Fruit fly (Drosophila melanogaster) whole organism, embryonic: ENCODE data around the gene Tango5.

ENCODE experiments used
- Aef1 ChIP-seq: fragments of 200-800 bp; sonication (Bioruptor generic); IDR thresholded peaks from 3 replicates; pipeline ENCODE4 v1.3.6; 2022; ENCODE audit warnings: missing biosample characterization, missing genetic modification characterization
- C15 ChIP-seq: fragments of 200-800 bp; sonication (Bioruptor generic); IDR thresholded peaks from 3 replicates; pipeline ENCODE4 v1.3.6; 2022; ENCODE audit warnings: missing biosample characterization, missing genetic modification characterization
- CG11504 ChIP-seq: fragments of 200-800 bp; sonication (Bioruptor generic); optimal IDR thresholded peaks from 3 replicates; lab custom pipeline; 2019; ENCODE audit warnings: missing biosample characterization, mild to moderate bottlenecking, missing genetic modification characterization, moderate library complexity
- CG12104 ChIP-seq: fragments of 200-800 bp; sonication (Bioruptor generic); optimal IDR thresholded peaks from 3 replicates; lab custom pipeline; 2016; ENCODE audit warnings: missing biosample characterization, missing genetic modification characterization
- CG1233 ChIP-seq: fragments of 200-800 bp; sonication (Bioruptor generic); optimal IDR thresholded peaks from 4 replicates; lab custom pipeline; 2018; ENCODE audit warnings: missing biosample characterization, mild to moderate bottlenecking, missing genetic modification characterization
- CG12744 ChIP-seq: fragments of 200-800 bp; sonication (Bioruptor generic); optimal IDR thresholded peaks from 2 replicates; lab custom pipeline; 2016; ENCODE audit warnings: missing biosample characterization, missing genetic modification characterization
- CG13287 ChIP-seq: fragments of 200-800 bp; sonication (Bioruptor generic); IDR thresholded peaks from 2 replicates; pipeline ENCODE4 v1.3.6; 2022; ENCODE audit warnings: missing biosample characterization, missing genetic modification characterization; ENCODE audit not compliant: partially characterized antibody
- CG1529 ChIP-seq: fragments of 200-800 bp; sonication (Bioruptor generic); optimal IDR thresholded peaks from 3 replicates; lab custom pipeline; 2018; ENCODE audit warnings: missing biosample characterization, missing genetic modification characterization
- CG1602 ChIP-seq: fragments of 200-800 bp; sonication (Bioruptor generic); optimal IDR thresholded peaks from 3 replicates; lab custom pipeline; 2016; ENCODE audit warnings: missing biosample characterization, missing genetic modification characterization
- CG1647 ChIP-seq: fragments of 200-800 bp; sonication (Bioruptor generic); optimal IDR thresholded peaks from 3 replicates; lab custom pipeline; 2016; ENCODE audit warnings: missing biosample characterization, missing genetic modification characterization
- CG16815 ChIP-seq: fragments of 200-800 bp; sonication (Bioruptor generic); optimal IDR thresholded peaks from 3 replicates; lab custom pipeline; 2017; ENCODE audit warnings: missing biosample characterization, mild to moderate bottlenecking, missing genetic modification characterization
- CG30403 ChIP-seq: fragments of 200-800 bp; sonication (Bioruptor generic); optimal IDR thresholded peaks from 3 replicates; lab custom pipeline; 2016; ENCODE audit warnings: missing biosample characterization, missing genetic modification characterization
- CG3065 ChIP-seq: fragments of 200-800 bp; sonication (Bioruptor generic); optimal IDR thresholded peaks from 2 replicates; lab custom pipeline; 2016; ENCODE audit warnings: missing biosample characterization, missing genetic modification characterization
- CG33557 ChIP-seq: fragments of 200-800 bp; sonication (Bioruptor generic); optimal IDR thresholded peaks from 2 replicates; lab custom pipeline; 2019; ENCODE audit warnings: missing biosample characterization, mild to moderate bottlenecking, missing genetic modification characterization, moderate library complexity
- CG4328 ChIP-seq: fragments of 200-800 bp; sonication (Bioruptor generic); optimal IDR thresholded peaks from 3 replicates; lab custom pipeline; 2017; ENCODE audit warnings: missing biosample characterization, missing genetic modification reagents, missing genetic modification characterization
- CG5180 ChIP-seq: fragments of 200-800 bp; sonication (Bioruptor generic); optimal IDR thresholded peaks from 3 replicates; lab custom pipeline; 2017; ENCODE audit warnings: missing biosample characterization, missing genetic modification characterization, mild to moderate bottlenecking, moderate library complexity, missing genetic modification reagents
- CG6791 ChIP-seq: fragments of 200-800 bp; sonication (Bioruptor generic); IDR thresholded peaks from 3 replicates; pipeline ENCODE4 v1.3.6; 2022; ENCODE audit warnings: missing biosample characterization, missing genetic modification characterization; ENCODE audit not compliant: partially characterized antibody
- CG7928 ChIP-seq: fragments of 200-800 bp; sonication (Bioruptor generic); optimal IDR thresholded peaks from 2 replicates; lab custom pipeline; 2017; ENCODE audit warnings: missing biosample characterization, mild to moderate bottlenecking, missing genetic modification characterization
- CG7963 ChIP-seq: fragments of 200-800 bp; sonication (Bioruptor generic); IDR thresholded peaks from 3 replicates; pipeline ENCODE4 v1.3.6; 2022; ENCODE audit warnings: missing biosample characterization, missing genetic modification characterization; ENCODE audit not compliant: partially characterized antibody
- CG8281 ChIP-seq: fragments of 200-800 bp; sonication (Bioruptor generic); optimal IDR thresholded peaks from 2 replicates; lab custom pipeline; 2018; ENCODE audit warnings: missing biosample characterization, mild to moderate bottlenecking, missing genetic modification characterization, moderate library complexity
- CG9437 ChIP-seq: fragments of 200-800 bp; sonication (Bioruptor generic); optimal IDR thresholded peaks from 2 replicates; lab custom pipeline; 2018; ENCODE audit warnings: missing biosample characterization, mild to moderate bottlenecking, missing genetic modification characterization
- CG9876 ChIP-seq: fragments of 200-800 bp; sonication (Bioruptor generic); optimal IDR thresholded peaks from 2 replicates; lab custom pipeline; 2016; ENCODE audit warnings: missing biosample characterization, missing genetic modification characterization
- Chrac-16 ChIP-seq: fragments of 200-800 bp; sonication (Bioruptor generic); optimal IDR thresholded peaks from 3 replicates; lab custom pipeline; 2016; ENCODE audit warnings: missing biosample characterization, missing genetic modification characterization
- HmgZ ChIP-seq: fragments of 200-800 bp; sonication (Bioruptor generic); optimal IDR thresholded peaks from 2 replicates; lab custom pipeline; 2018; ENCODE audit warnings: missing biosample characterization, mild to moderate bottlenecking, missing genetic modification characterization
- Hr51 ChIP-seq, 2 experiments: fragments of 200-800 bp; sonication (Bioruptor generic); optimal IDR thresholded peaks; 2 replicates in 1 of 2; 3 replicates in 1 of 2; lab custom pipeline; 2016 to 2018; ENCODE audit warnings: missing biosample characterization in 2 of 2, missing genetic modification characterization in 2 of 2, mild to moderate bottlenecking in 1 of 2, moderate library complexity in 1 of 2
- Lim3 ChIP-seq: fragments of 200-800 bp; sonication (Bioruptor generic); IDR thresholded peaks from 2 replicates; pipeline ENCODE4 v1.3.6; 2022; ENCODE audit warnings: missing biosample characterization, missing genetic modification characterization
- NK7.1 ChIP-seq: fragments of 200-800 bp; sonication (Bioruptor generic); optimal IDR thresholded peaks from 3 replicates; lab custom pipeline; 2016; ENCODE audit warnings: missing biosample characterization, missing genetic modification characterization
- Neu2 ChIP-seq: fragments of 200-800 bp; sonication (Bioruptor generic); optimal IDR thresholded peaks from 3 replicates; lab custom pipeline; 2016; ENCODE audit warnings: missing biosample characterization, missing genetic modification characterization, borderline replicate concordance
- Ptx1 ChIP-seq: fragments of 200-800 bp; sonication (Bioruptor generic); IDR thresholded peaks from 2 replicates; pipeline ENCODE4 v1.3.6; 2022; ENCODE audit warnings: missing biosample characterization, missing genetic modification characterization
- Ravus ChIP-seq: fragments of 200-800 bp; sonication (Bioruptor generic); IDR thresholded peaks from 2 replicates; pipeline ENCODE4 v1.3.6; 2022; ENCODE audit warnings: missing biosample characterization, missing genetic modification characterization
- TFAM ChIP-seq: fragments of 200-800 bp; sonication (Bioruptor generic); optimal IDR thresholded peaks from 2 replicates; lab custom pipeline; 2017; ENCODE audit warnings: missing biosample characterization, missing genetic modification characterization, inconsistent platforms
- Trl ChIP-seq, 3 experiments: fragments of >200 bp in 2 of 3; fragments of 200-800 bp in 1 of 3; sonication (Bioruptor generic) in 1 of 3; optimal IDR thresholded peaks; 2 replicates in 1 of 3; 3 replicates in 2 of 3; lab custom pipeline; 2016 to 2017; ENCODE audit warnings: missing biosample characterization in 1 of 3, missing genetic modification characterization in 1 of 3
- bcd ChIP-seq: fragments of 200-800 bp; sonication (Bioruptor generic); optimal IDR thresholded peaks from 2 replicates; lab custom pipeline; 2017; ENCODE audit warnings: missing biosample characterization, mild to moderate bottlenecking, missing genetic modification characterization
- cad ChIP-seq: fragments of >200 bp; optimal IDR thresholded peaks from 2 replicates; lab custom pipeline; 2017; ENCODE audit warnings: missing biosample characterization, missing genetic modification characterization
- cato ChIP-seq: fragments of 200-800 bp; sonication (Bioruptor generic); optimal IDR thresholded peaks from 2 replicates; lab custom pipeline; 2016; ENCODE audit warnings: missing biosample characterization, missing genetic modification characterization, borderline replicate concordance
- chif ChIP-seq, 2 experiments: fragments of 200-800 bp; sonication (Bioruptor generic); optimal IDR thresholded peaks; 3 replicates each; lab custom pipeline; 2016; ENCODE audit warnings: missing biosample characterization in 2 of 2, missing genetic modification characterization in 2 of 2
- dysf ChIP-seq: fragments of 200-800 bp; sonication (Bioruptor generic); IDR thresholded peaks from 3 replicates; pipeline ENCODE4 v1.3.6; 2022; ENCODE audit warnings: missing biosample characterization, missing genetic modification characterization
- ewg ChIP-seq: fragments of 200-800 bp; sonication (Bioruptor generic); optimal IDR thresholded peaks from 3 replicates; lab custom pipeline; 2017; ENCODE audit warnings: mild to moderate bottlenecking, missing biosample characterization, missing genetic modification reagents, missing genetic modification characterization
- fd3F ChIP-seq: fragments of 200-800 bp; sonication (Bioruptor generic); optimal IDR thresholded peaks from 2 replicates; lab custom pipeline; 2018; ENCODE audit warnings: missing biosample characterization, mild to moderate bottlenecking, missing genetic modification characterization, moderate library complexity
- grn ChIP-seq: fragments of 200-800 bp; sonication (Bioruptor generic); optimal IDR thresholded peaks from 3 replicates; lab custom pipeline; 2017; ENCODE audit warnings: missing biosample characterization, missing genetic modification characterization
- klu ChIP-seq: fragments of 200-800 bp; sonication (Bioruptor generic); IDR thresholded peaks from 2 replicates; pipeline ENCODE4 v1.3.6; 2022; ENCODE audit warnings: missing biosample characterization, missing genetic modification characterization
- nerfin-2 ChIP-seq: fragments of 200-800 bp; sonication (Bioruptor generic); IDR thresholded peaks from 2 replicates; pipeline ENCODE4 v1.3.6; 2022; ENCODE audit warnings: missing biosample characterization, missing genetic modification characterization; ENCODE audit not compliant: partially characterized antibody
- onecut ChIP-seq: fragments of 200-800 bp; sonication (Bioruptor generic); IDR thresholded peaks from 2 replicates; pipeline ENCODE4 v1.3.6; 2022; ENCODE audit warnings: missing biosample characterization, missing genetic modification characterization
- org-1 ChIP-seq: fragments of 200-800 bp; sonication (Bioruptor generic); optimal IDR thresholded peaks from 2 replicates; lab custom pipeline; 2017; ENCODE audit warnings: missing biosample characterization, missing genetic modification characterization
- rib ChIP-seq: fragments of 200-800 bp; sonication (Bioruptor generic); IDR thresholded peaks from 2 replicates; pipeline ENCODE4 v1.3.6; 2022; ENCODE audit warnings: missing biosample characterization, missing genetic modification characterization
- tgo ChIP-seq: fragments of 200-800 bp; sonication (Bioruptor generic); IDR thresholded peaks from 3 replicates; pipeline ENCODE4 v1.3.6; 2022; ENCODE audit warnings: missing biosample characterization, missing genetic modification characterization
- ttk ChIP-seq: fragments of 200-800 bp; sonication (Bioruptor generic); IDR thresholded peaks from 2 replicates; pipeline ENCODE4 v2.1.2; 2022; ENCODE audit warnings: missing biosample characterization, missing genetic modification characterization
- twi ChIP-seq: fragments of 200-800 bp; optimal IDR thresholded peaks from 2 replicates; lab custom pipeline; 2019; ENCODE audit warnings: missing biosample characterization, mild to moderate bottlenecking, missing genetic modification characterization, moderate library complexity
- vvl ChIP-seq: fragments of 200-800 bp; sonication (Bioruptor generic); IDR thresholded peaks from 2 replicates; pipeline ENCODE4 v1.3.6; 2022; ENCODE audit warnings: missing biosample characterization, missing genetic modification characterization

Gene Tango5

DNA sequence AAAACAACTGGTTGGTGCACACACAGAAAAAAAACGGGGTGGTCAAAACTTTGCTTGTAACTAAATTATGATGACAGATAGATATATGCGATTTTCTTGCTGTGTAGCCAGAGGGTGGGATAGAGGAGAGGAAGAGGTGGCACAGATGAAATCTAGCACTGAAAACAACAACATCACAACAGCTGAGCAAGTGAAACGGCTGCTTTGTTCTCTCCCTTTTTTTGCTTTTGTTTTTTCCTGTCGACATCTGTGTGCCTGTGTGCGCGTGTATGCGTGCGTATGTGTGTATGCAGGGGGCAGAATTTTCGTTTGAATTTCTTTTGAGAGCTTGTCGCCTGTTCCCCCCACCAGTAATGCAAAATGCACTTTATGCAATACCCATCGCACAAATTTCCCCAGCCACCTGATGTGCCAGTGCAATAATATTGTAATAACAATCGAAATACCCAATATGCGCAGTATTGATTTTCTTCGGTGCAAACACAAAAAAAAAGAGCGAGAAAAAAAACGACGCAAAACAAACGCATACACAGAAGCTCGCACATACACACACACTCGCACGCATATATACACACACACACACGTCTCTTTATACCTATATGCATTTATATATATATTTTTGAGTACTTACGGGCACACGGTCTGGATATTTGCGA, 3.3 kb upstream of the Tango5 start (continued):
- TF ChIP-seq CG6791 (GFP tag; lab: Robert Waterston, UW) (no peak), bcd (peak; percentile 51), CG1647 (GFP tag; lab: Kevin White, UChicago) (peak; percentile 45), grn (GFP tag; lab: Kevin White, UChicago) (peak; percentile 58), cad (GFP tag; lab: Kevin White, UChicago) (no peak), CG9437 (no peak), onecut (GFP tag; lab: Robert Waterston, UW) (peak; percentile 83), twi (tag; lab: Kevin White, UChicago) (peak; percentile 13), CG3065 (GFP tag; lab: Kevin White, UChicago) (no peak), CG1602 (GFP tag; lab: Kevin White, UChicago) (peak; percentile 3), CG30403 (GFP tag; lab: Kevin White, UChicago) (peak; percentile 61), Ravus (no peak), Chrac-16 (GFP tag; lab: Kevin White, UChicago) (peak; percentile 58), C15 (no peak), Neu2 (GFP tag; lab: Kevin White, UChicago) (no peak), TFAM (GFP tag; lab: Kevin White, UChicago) (no peak), NK7.1 (GFP tag; lab: Kevin White, UChicago) (no peak), CG33557 (no peak), CG7963 (no peak), Aef1 (GFP tag; lab: Robert Waterston, UW) (peak; percentile 88), Trl (optimal IDR thresholded peaks at IDR 0.05; lab: Kevin White, UChicago) (peak in 1 of 2 experiments; percentile 35), Trl (GFP tag; optimal IDR thresholded peaks at IDR 0.05; lab: Kevin White, UChicago) (peak; percentile 61), chif (GFP tag; optimal IDR thresholded peaks at IDR 0.05; lab: Kevin White, UChicago) (no peak), HmgZ (peak; percentile 65), CG9876 (peak; percentile 54), CG1529 (peak; percentile 24), cato (no peak), org-1 (GFP tag; lab: Kevin White, UChicago) (peak; percentile 51), rib (GFP tag; lab: Robert Waterston, UW) (peak; percentile 82), Lim3 (GFP tag; lab: Robert Waterston, UW) (no peak), nerfin-2 (GFP tag; lab: Robert Waterston, UW) (no peak), dysf (GFP tag; lab: Robert Waterston, UW) (peak; percentile 72), tgo (GFP tag; lab: Robert Waterston, UW) (peak; percentile 47; the same call in 2 of the 3 replicates), ttk (GFP tag; lab: Robert Waterston, UW) (0 out of 2 replicates have a peak, but pooled peaks have one; percentile 26), CG13287 (GFP tag; lab: Robert Waterston, UW) (no peak), Ptx1 (GFP tag; lab: Robert Waterston, UW) (peak; percentile 56), fd3F (GFP tag; lab: Kevin White, UChicago) (peak; percentile 22), CG12104 (GFP tag; lab: Kevin White, UChicago) (no peak), CG16815 (GFP tag; lab: Kevin White, UChicago) (peak; percentile 28), ewg (peak; percentile 19), CG8281 (tag; lab: Kevin White, UChicago) (no peak), CG5180 (peak; percentile 31), CG11504 (peak; percentile 65), Hr51 (GFP tag; optimal IDR thresholded peaks at IDR 0.05; lab: Kevin White, UChicago) (peak; percentile 26 to 56), CG12744 (GFP tag; lab: Kevin White, UChicago) (peak; percentile 57), CG1233 (GFP tag; lab: Kevin White, UChicago) (peak; percentile 44), CG4328 (GFP tag; lab: Kevin White, UChicago) (peak; percentile 53), CG7928 (GFP tag; lab: Kevin White, UChicago) (no peak), klu (GFP tag; lab: Robert Waterston, UW) (no peak), vvl (GFP tag; lab: Robert Waterston, UW) (peak; percentile 75)
